Fruit fly (Drosophila melanogaster) S2 (cell line): ENCODE results near the gene M1BP.

Experiments
- CG8478 ChIP-seq: fragments of >200 bp; optimal IDR thresholded peaks from 2 replicates; lab custom pipeline; 2018
- CTCF ChIP-seq, 2 experiments: fragments of >200 bp; optimal IDR thresholded peaks; 2 replicates each; lab custom pipeline; 2018

DNA sequence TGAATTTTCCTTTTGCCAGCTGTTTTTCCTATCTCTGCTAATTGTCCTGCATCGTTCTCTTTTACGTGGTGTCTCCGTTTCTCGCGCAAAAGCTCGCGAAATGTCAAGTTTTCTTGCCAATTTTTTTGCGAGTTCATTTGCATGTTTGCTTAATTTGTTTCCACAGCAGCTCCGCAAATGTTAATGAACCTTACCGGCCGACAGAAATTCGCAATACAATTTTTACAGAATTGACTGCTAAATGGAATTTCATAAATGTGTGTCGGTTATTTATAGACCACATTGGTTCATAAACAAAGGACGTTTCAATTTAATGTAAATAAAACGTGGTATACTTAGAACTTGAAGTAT is 17.3 kb upstream of the M1BP start:
- TF ChIP-seq CG8478: no peak
- no peak for TF ChIP-seq CTCF (optimal IDR thresholded peaks at IDR 0.05; lab: Kevin White, UChicago)
